Worm (Caenorhabditis elegans) whole organism, mixed stage, embryonic: ENCODE data around the gene srlf-11.

Experiments
- elt-1 ChIP-seq: sonication (generic microtip); optimal IDR thresholded peaks from 2 replicates; lab custom pipeline; 2017; ENCODE audit warnings: missing genetic modification characterization, mild to moderate bottlenecking, missing compliant biosample characterization, antibody characterized with exemption, moderate library complexity, borderline replicate concordance; ENCODE audit not compliant: insufficient read depth
- elt-3 ChIP-seq: fragments of 150-350 bp; optimal IDR thresholded peaks from 2 replicates; lab custom pipeline; 2014; ENCODE audit warnings: missing biosample characterization, missing genetic modification characterization
- lsy-2 ChIP-seq: fragments of 150-350 bp; optimal IDR thresholded peaks from 2 replicates; lab custom pipeline; 2014; ENCODE audit warnings: missing biosample characterization, missing genetic modification characterization
- mab-5 ChIP-seq: fragments of 150-350 bp; optimal IDR thresholded peaks from 2 replicates; lab custom pipeline; 2014; ENCODE audit warnings: missing biosample characterization, missing genetic modification characterization
- mep-1 ChIP-seq: fragments of 150-350 bp; optimal IDR thresholded peaks from 2 replicates; lab custom pipeline; 2017; ENCODE audit warnings: missing biosample characterization, missing genetic modification reagents, missing genetic modification characterization, inconsistent platforms
- nhr-12 ChIP-seq: fragments of 150-350 bp; optimal IDR thresholded peaks from 2 replicates; lab custom pipeline; 2014; ENCODE audit warnings: missing biosample characterization, missing genetic modification characterization
- nhr-237 ChIP-seq: fragments of 150-350 bp; optimal IDR thresholded peaks from 2 replicates; lab custom pipeline; 2014; ENCODE audit warnings: missing biosample characterization, missing genetic modification characterization
- nhr-28 ChIP-seq: fragments of 150-350 bp; optimal IDR thresholded peaks from 2 replicates; lab custom pipeline; 2014; ENCODE audit warnings: missing biosample characterization, missing genetic modification characterization
- nhr-76 ChIP-seq: sonication (generic microtip); optimal IDR thresholded peaks from 2 replicates; lab custom pipeline; 2017; ENCODE audit warnings: missing biosample characterization, missing genetic modification characterization
- pha-4 ChIP-seq: fragments of 150-350 bp; optimal IDR thresholded peaks from 2 replicates; lab custom pipeline; 2018; ENCODE audit warnings: missing biosample characterization, missing genetic modification reagents, missing genetic modification characterization
- snpc-4 ChIP-seq: fragments of 150-350 bp; optimal IDR thresholded peaks from 2 replicates; lab custom pipeline; 2014; ENCODE audit warnings: missing biosample characterization, missing genetic modification characterization
- unc-39 ChIP-seq: fragments of 150-350 bp; optimal IDR thresholded peaks from 2 replicates; lab custom pipeline; 2014; ENCODE audit warnings: missing biosample characterization, missing genetic modification characterization
- unc-62 ChIP-seq: fragments of 150-350 bp; optimal IDR thresholded peaks from 2 replicates; lab custom pipeline; 2014; ENCODE audit warnings: missing biosample characterization, missing genetic modification reagents, missing genetic modification characterization

DNA sequence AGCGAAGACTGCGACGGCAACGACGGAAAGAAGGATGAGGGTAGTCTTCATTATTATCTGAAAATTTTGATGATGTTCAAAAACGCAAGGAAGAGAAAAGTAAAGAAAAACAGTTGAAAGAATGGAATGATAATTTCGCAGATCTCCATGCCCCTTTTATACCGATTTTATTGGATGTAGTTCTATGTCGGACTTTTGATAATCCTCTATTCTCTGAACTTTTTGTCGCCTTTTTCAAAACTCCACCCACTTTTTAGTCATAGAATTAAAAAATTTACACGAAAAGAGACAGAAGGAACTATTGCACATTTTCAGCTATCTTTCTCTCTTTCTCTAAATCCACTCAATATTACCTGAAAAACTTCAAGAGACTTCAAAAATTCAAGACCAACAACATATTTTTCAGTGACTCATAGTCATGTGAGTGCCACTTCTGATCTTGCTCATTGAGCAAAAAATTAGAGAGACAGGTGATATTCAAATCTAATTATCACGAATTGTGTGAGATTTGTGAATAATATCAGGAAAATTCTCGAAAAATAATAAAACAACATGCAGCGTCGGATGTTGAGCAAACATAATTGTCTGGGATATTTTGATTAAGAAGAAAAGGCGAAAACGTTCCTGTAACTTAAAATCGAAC, 4.1 kb upstream of the srlf-11 start, which contains the start of gene F13E9.15:
- TF ChIP-seq nhr-76 (tag; lab: Kevin White, UChicago) (no peak), nhr-237 (tag; lab: Kevin White, UChicago) (no peak), mab-5 (tag; lab: Kevin White, UChicago) (no peak), mep-1 (tag; lab: Kevin White, UChicago) (no peak), unc-62 (GFP tag; lab: Kevin White, UChicago) (no peak), elt-1 (no peak), elt-3 (tag; lab: Kevin White, UChicago) (no peak), snpc-4 (tag; lab: Kevin White, UChicago) (no peak), nhr-12 (tag; lab: Kevin White, UChicago) (no peak), lsy-2 (tag; lab: Kevin White, UChicago) (no peak), nhr-28 (tag; lab: Kevin White, UChicago) (no peak), unc-39 (no peak), pha-4 (tag; lab: Kevin White, UChicago) (no peak)
